Worm (Caenorhabditis elegans) whole organism, L3 larva: ENCODE measurements around the gene F08G12.3.

Experiments
- R02D3.7 ChIP-seq: fragments of 150-350 bp; optimal IDR thresholded peaks from 2 replicates; lab custom pipeline; 2014; ENCODE audit warnings: missing biosample characterization, missing genetic modification characterization
- aly-2 ChIP-seq: fragments of 150-350 bp; optimal IDR thresholded peaks from 2 replicates; lab custom pipeline; 2014; ENCODE audit warnings: missing biosample characterization, missing genetic modification characterization
- ama-1 ChIP-seq: fragments of 150-350 bp; optimal IDR thresholded peaks from 2 replicates; lab custom pipeline; 2018
- ceh-28 ChIP-seq: fragments of 150-350 bp; optimal IDR thresholded peaks from 2 replicates; lab custom pipeline; 2014; ENCODE audit warnings: missing biosample characterization, missing genetic modification reagents, missing genetic modification characterization
- ceh-82 ChIP-seq: fragments of 150-350 bp; optimal IDR thresholded peaks from 2 replicates; lab custom pipeline; 2014; ENCODE audit warnings: missing biosample characterization, missing genetic modification characterization
- elt-1 ChIP-seq: fragments of 150-350 bp; optimal IDR thresholded peaks from 2 replicates; lab custom pipeline; 2014; ENCODE audit warnings: missing biosample characterization, missing genetic modification characterization
- fkh-10 ChIP-seq: sonication (generic microtip); optimal IDR thresholded peaks from 2 replicates; lab custom pipeline; 2017; ENCODE audit warnings: missing biosample characterization, missing genetic modification reagents, missing genetic modification characterization
- lin-39 ChIP-seq: fragments of 150-350 bp; optimal IDR thresholded peaks from 2 replicates; lab custom pipeline; 2018; ENCODE audit warnings: missing biosample characterization, missing genetic modification reagents, missing genetic modification characterization
- nfya-1 ChIP-seq: sonication (generic microtip); optimal IDR thresholded peaks from 2 replicates; lab custom pipeline; 2017; ENCODE audit warnings: missing genetic modification characterization, mild to moderate bottlenecking, missing compliant biosample characterization, antibody characterized with exemption, moderate library complexity; ENCODE audit not compliant: insufficient read depth
- nhr-12 ChIP-seq: fragments of 150-350 bp; optimal IDR thresholded peaks from 2 replicates; lab custom pipeline; 2014; ENCODE audit warnings: missing biosample characterization, missing genetic modification characterization
- pha-4 ChIP-seq: fragments of 150-350 bp; optimal IDR thresholded peaks from 2 replicates; lab custom pipeline; 2014; ENCODE audit warnings: missing biosample characterization, missing genetic modification reagents, missing genetic modification characterization
- tbx-2 ChIP-seq: sonication (generic microtip); optimal IDR thresholded peaks from 2 replicates; lab custom pipeline; 2016; ENCODE audit warnings: mild to moderate bottlenecking, missing genetic modification characterization, missing compliant biosample characterization
- zag-1 ChIP-seq: fragments of 150-350 bp; optimal IDR thresholded peaks from 2 replicates; lab custom pipeline; 2014; ENCODE audit warnings: missing biosample characterization, missing genetic modification characterization

ce11 chrX:11346155-11346554 lies 46.1 kb downstream of the F08G12.3 start, which contains the start of gene oct-2:
- TF ChIP-seq ama-1 (lab: Kevin White, UChicago) (no peak), ceh-82 (tag; lab: Kevin White, UChicago) (no peak), ceh-28 (tag; lab: Kevin White, UChicago) (no peak), nhr-12 (no peak), nfya-1 (tag; lab: Kevin White, UChicago) (no peak), pha-4 (tag; lab: Kevin White, UChicago) (no peak), tbx-2 (tag; lab: Kevin White, UChicago) (no peak), R02D3.7 (no peak), zag-1 (tag; lab: Kevin White, UChicago) (no peak), aly-2 (tag; lab: Kevin White, UChicago) (no peak), fkh-10 (GFP tag; lab: Kevin White, UChicago) (no peak), elt-1 (tag; lab: Kevin White, UChicago) (no peak), lin-39 (no peak)
